Worm (Caenorhabditis elegans) whole organism, L3 larva: ENCODE data around the gene ugt-56.

Experiments
- aly-2 ChIP-seq: fragments of 150-350 bp; optimal IDR thresholded peaks from 2 replicates; lab custom pipeline; 2014; ENCODE audit warnings: missing biosample characterization, missing genetic modification characterization
- ceh-82 ChIP-seq: fragments of 150-350 bp; optimal IDR thresholded peaks from 2 replicates; lab custom pipeline; 2014; ENCODE audit warnings: missing biosample characterization, missing genetic modification characterization
- jun-1 ChIP-seq: fragments of 150-350 bp; optimal IDR thresholded peaks from 2 replicates; lab custom pipeline; 2014; ENCODE audit warnings: missing biosample characterization, missing genetic modification reagents, missing genetic modification characterization
- lin-39 ChIP-seq: fragments of 150-350 bp; optimal IDR thresholded peaks from 2 replicates; lab custom pipeline; 2018; ENCODE audit warnings: missing biosample characterization, missing genetic modification reagents, missing genetic modification characterization
- mdl-1 ChIP-seq: fragments of 150-350 bp; optimal IDR thresholded peaks from 2 replicates; lab custom pipeline; 2014; ENCODE audit warnings: missing biosample characterization, missing genetic modification characterization
- nhr-237 ChIP-seq: fragments of 150-350 bp; optimal IDR thresholded peaks from 2 replicates; lab custom pipeline; 2014; ENCODE audit warnings: missing biosample characterization, missing genetic modification characterization
- nhr-25 ChIP-seq: sonication (generic microtip); optimal IDR thresholded peaks from 2 replicates; lab custom pipeline; 2017; ENCODE audit warnings: missing biosample characterization, missing genetic modification characterization
- sea-2 ChIP-seq: fragments of 150-350 bp; sonication (generic microtip); optimal IDR thresholded peaks from 4 replicates; lab custom pipeline; 2014; ENCODE audit warnings: missing biosample characterization, missing genetic modification reagents, missing genetic modification characterization

DNA sequence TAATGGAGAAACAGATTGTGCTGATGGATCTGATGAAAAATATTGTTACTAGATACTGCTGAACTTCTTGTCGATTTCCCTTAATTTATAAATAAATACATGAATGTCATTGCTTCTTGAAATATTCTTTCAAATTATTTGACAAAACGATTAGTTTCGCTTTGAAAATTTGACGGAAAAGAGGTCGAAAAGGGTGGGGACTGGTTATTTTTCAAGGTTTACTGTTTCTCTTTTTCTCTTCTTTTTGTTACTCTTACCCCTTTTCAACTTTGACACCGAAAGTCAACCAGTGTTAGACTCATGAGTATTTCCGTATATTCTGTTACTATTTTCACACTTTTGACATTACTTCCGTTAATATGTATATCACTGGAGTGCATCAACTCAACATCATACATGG lies 3.4 kb upstream of the ugt-56 start, which contains the start of gene T04H1.12:
- TF ChIP-seq sea-2 (GFP tag; lab: Kevin White, UChicago) (no peak), jun-1 (tag; lab: Kevin White, UChicago) (no peak), ceh-82 (tag; lab: Kevin White, UChicago) (no peak), nhr-25 (tag; lab: Kevin White, UChicago) (no peak), nhr-237 (tag; lab: Kevin White, UChicago) (no peak), mdl-1 (tag; lab: Kevin White, UChicago) (no peak), lin-39 (tag; lab: Kevin White, UChicago) (no peak), aly-2 (no peak)
